Fruit fly (Drosophila melanogaster): ENCODE results near the gene Pgant7.

DNA sequence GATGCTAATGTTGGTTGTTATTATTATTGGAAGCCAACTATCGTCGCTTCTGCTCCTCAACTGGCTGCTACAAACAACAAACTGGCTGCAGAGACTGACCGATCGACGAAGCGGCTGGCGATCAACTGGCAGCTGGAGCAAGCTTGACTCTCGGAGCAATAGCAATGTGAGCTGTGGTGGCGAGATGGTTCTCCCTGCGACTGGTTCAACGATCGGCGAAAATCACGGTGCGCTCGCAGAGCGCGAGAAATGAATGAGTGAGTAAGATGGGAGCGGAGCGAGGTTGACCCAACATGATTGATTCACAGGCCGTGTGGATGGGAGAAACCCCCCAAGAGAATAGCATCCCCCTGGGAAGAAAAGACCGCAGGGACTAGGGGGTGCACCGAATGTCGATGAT is 10.3 kb downstream of the Pgant7 start, which contains the start of gene CG15046:
- TF ChIP-seq psq (optimal IDR thresholded peaks at IDR 0.05) (no peak), pan (optimal IDR thresholded peaks at IDR 0.05) (no peak)
